Worm (Caenorhabditis elegans): ENCODE results near the gene fbxa-59.
A peak's percentile ranks its signal among the peaks of the same experiment; 100 is the strongest.

Gene fbxa-59

ce11 chrIII:952184-952583 lies 8.9 kb upstream of the fbxa-59 start, which contains the start of gene fbxa-10:
fbxa-10 (plus strand) TSS chrIII:952390.
- TF ChIP-seq hmg-11 (tag; optimal IDR thresholded peaks at IDR 0.05) (peak; percentile 59), nhr-12 (tag; optimal IDR thresholded peaks at IDR 0.05) (no peak), pha-4 (tag; optimal IDR thresholded peaks at IDR 0.05) (peak; percentile 30), ZK546.5 (tag; optimal IDR thresholded peaks at IDR 0.05) (no peak), lin-15B (tag; optimal IDR thresholded peaks at IDR 0.05) (no peak), nhr-25 (tag; optimal IDR thresholded peaks at IDR 0.05) (no peak), nhr-23 (tag; optimal IDR thresholded peaks at IDR 0.05) (no peak), egl-5 (tag; optimal IDR thresholded peaks at IDR 0.05) (peak; percentile 2), R02D3.7 (tag; optimal IDR thresholded peaks at IDR 0.05) (no peak), lin-39 (tag; optimal IDR thresholded peaks at IDR 0.05) (no peak), ceh-9 (tag; optimal IDR thresholded peaks at IDR 0.05) (no peak), daf-12 (tag; optimal IDR thresholded peaks at IDR 0.05) (no peak), jun-1 (tag; optimal IDR thresholded peaks at IDR 0.05) (no peak)

ce11 chrIII:950472-950871 lies 7.2 kb upstream of the fbxa-59 start, which contains the start of the genes fbxa-67 and fbxa-11:
fbxa-67 (minus strand) TSS chrIII:950670.
fbxa-11 (plus strand) TSS chrIII:950869.
- peak; percentile 14 for TF ChIP-seq nfya-1 (tag; optimal IDR thresholded peaks at IDR 0.05; ENCODE audit: insufficient read depth)
- peak; percentile 0 for TF ChIP-seq jun-1 (tag; optimal IDR thresholded peaks at IDR 0.05)
- peak; percentile 50 for TF ChIP-seq pha-4 (tag; optimal IDR thresholded peaks at IDR 0.05)
- TF ChIP-seq tbx-2 (tag; optimal IDR thresholded peaks at IDR 0.05) = no peak
- TF ChIP-seq elt-2 (tag; optimal IDR thresholded peaks at IDR 0.05) = peak; percentile 19
- TF ChIP-seq zag-1 (tag; optimal IDR thresholded peaks at IDR 0.05) = no peak
- no peak for TF ChIP-seq unc-62 (GFP tag; optimal IDR thresholded peaks at IDR 0.05)
- no peak for TF ChIP-seq ZK546.5 (tag; optimal IDR thresholded peaks at IDR 0.05)
- TF ChIP-seq lin-15B (tag; optimal IDR thresholded peaks at IDR 0.05) = peak; percentile 0

ce11 chrIII:946250-946725 lies 3.0 kb upstream of the fbxa-59 start, which contains the start of gene fbxa-60:
fbxa-60 (minus strand) TSS chrIII:946300.
- TF ChIP-seq pqm-1 (tag; optimal IDR thresholded peaks at IDR 0.05) = peak; percentile 15
- no peak for TF ChIP-seq nhr-67 (tag; optimal IDR thresholded peaks at IDR 0.05)
- TF ChIP-seq nhr-77 (tag; optimal IDR thresholded peaks at IDR 0.05) = no peak
- TF ChIP-seq ceh-9 (tag; optimal IDR thresholded peaks at IDR 0.05) = no peak
- no peak for TF ChIP-seq nhr-23 (tag; optimal IDR thresholded peaks at IDR 0.05)
- peak; percentile 19 for TF ChIP-seq pha-4 (tag; optimal IDR thresholded peaks at IDR 0.05)
- TF ChIP-seq lin-15B (tag; optimal IDR thresholded peaks at IDR 0.05) = no peak
- TF ChIP-seq eor-1 (tag; optimal IDR thresholded peaks at IDR 0.05) = no peak
- TF ChIP-seq elt-2 (tag; optimal IDR thresholded peaks at IDR 0.05) = peak; percentile 79

- peak; percentile 71 for TF ChIP-seq elt-2 (tag; optimal IDR thresholded peaks at IDR 0.05)
Observed at ce11 chrIII:944346-944745, 1.1 kb upstream of the fbxa-59 start.

- no peak for TF ChIP-seq eor-1 (tag; optimal IDR thresholded peaks at IDR 0.05)
- no peak for TF ChIP-seq pqm-1 (tag; optimal IDR thresholded peaks at IDR 0.05)
- TF ChIP-seq hmg-11 (tag; optimal IDR thresholded peaks at IDR 0.05) = no peak
- TF ChIP-seq lin-39 (tag; optimal IDR thresholded peaks at IDR 0.05) = no peak
- no peak for TF ChIP-seq R02D3.7 (tag; optimal IDR thresholded peaks at IDR 0.05)
- no peak for TF ChIP-seq unc-39 (tag; optimal IDR thresholded peaks at IDR 0.05)
- no peak for TF ChIP-seq snpc-4 (tag; optimal IDR thresholded peaks at IDR 0.05)
- TF ChIP-seq unc-62 (GFP tag; optimal IDR thresholded peaks at IDR 0.05) = no peak
- no peak for TF ChIP-seq nhr-237 (tag; optimal IDR thresholded peaks at IDR 0.05)
- no peak for TF ChIP-seq nhr-77 (tag; optimal IDR thresholded peaks at IDR 0.05)
- TF ChIP-seq elt-1 (tag; optimal IDR thresholded peaks at IDR 0.05) = no peak
- TF ChIP-seq nfya-1 (tag; optimal IDR thresholded peaks at IDR 0.05; ENCODE audit: insufficient read depth) = no peak
- no peak for TF ChIP-seq mml-1 (tag; optimal IDR thresholded peaks at IDR 0.05)
- TF ChIP-seq aly-2 (tag; optimal IDR thresholded peaks at IDR 0.05) = no peak
- TF ChIP-seq ztf-11 (tag; optimal IDR thresholded peaks at IDR 0.05) = no peak
- TF ChIP-seq ceh-16 (tag; optimal IDR thresholded peaks at IDR 0.05) = no peak
- no peak for TF ChIP-seq ztf-4 (tag; optimal IDR thresholded peaks at IDR 0.05)
- no peak for TF ChIP-seq elt-3 (tag; optimal IDR thresholded peaks at IDR 0.05)
- TF ChIP-seq ceh-28 (tag; optimal IDR thresholded peaks at IDR 0.05) = no peak
- no peak for TF ChIP-seq nhr-12 (tag; optimal IDR thresholded peaks at IDR 0.05)
Observed at ce11 chrIII:941958-942357, 1.3 kb downstream of the fbxa-59 start.

All from whole organism, L3 larva.